5 fruit fly cellular contexts compared by ENCODE assay signal in the genomic region with DNA sequence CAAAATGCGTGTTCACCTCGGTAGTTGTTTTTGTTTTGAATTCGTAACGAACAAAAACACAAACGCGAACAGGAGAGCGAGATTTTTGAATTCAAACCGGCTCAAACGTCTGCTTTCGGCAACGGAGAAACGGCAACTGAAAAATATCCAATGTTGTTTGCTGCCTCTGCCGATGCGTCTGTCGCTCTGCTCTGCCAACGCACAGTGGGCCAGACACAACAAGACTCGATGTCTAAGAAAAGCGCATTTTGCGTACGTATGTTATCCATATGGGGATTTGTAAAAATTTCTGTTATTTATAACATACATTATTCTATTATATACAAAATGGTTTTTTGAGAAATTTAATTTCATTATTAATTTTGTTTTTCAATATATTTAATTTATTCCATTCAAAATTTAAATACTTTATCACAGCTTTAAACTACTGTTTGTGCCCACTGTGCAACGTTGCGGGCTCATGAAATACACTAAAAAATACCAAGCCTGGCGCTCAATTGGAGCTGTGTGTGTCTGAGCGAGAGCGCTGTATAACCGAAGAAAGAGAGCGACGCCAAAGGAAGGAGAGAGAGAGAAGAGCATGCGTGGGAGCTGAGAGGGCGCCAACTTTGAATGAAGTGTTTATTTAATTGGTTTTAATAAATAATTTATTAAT.
TF ChIP-seq lines count a peak whose summit lies in the region.

No protein-coding gene starts in this region.

TF ChIP-seq in whole organism, adult, 20 proteins besides CTCF, POLR2A, EP300 and RAD21 (continued from another document):
- TF ChIP-seq toe (GFP tag; optimal IDR thresholded peaks at IDR 0.05; lab: Kevin White, UChicago), result peak; percentile 89
- TF ChIP-seq Mnt (GFP tag; optimal IDR thresholded peaks at IDR 0.05; lab: Kevin White, UChicago), result peak; percentile 81
- peak; percentile 91 for TF ChIP-seq Crg-1 (GFP tag; optimal IDR thresholded peaks at IDR 0.05; lab: Kevin White, UChicago)
- TF ChIP-seq Hr96 (GFP tag; optimal IDR thresholded peaks at IDR 0.05; lab: Kevin White, UChicago), result peak; percentile 76
TF ChIP-seq in whole organism, adult: peak in this region for 19.

TF ChIP-seq in whole organism, embryonic, 481 proteins besides CTCF, POLR2A, EP300 and RAD21 (continued from another document and continues in another):
- TF ChIP-seq Dad (GFP tag; optimal IDR thresholded peaks at IDR 0.05; lab: Kevin White, UChicago), result peak; percentile 84
- TF ChIP-seq Mrtf (GFP tag; IDR thresholded peaks at IDR 0.05; lab: Robert Waterston, UW), result peak; percentile 97
- TF ChIP-seq ewg (GFP tag; optimal IDR thresholded peaks at IDR 0.05; lab: Kevin White, UChicago), result peak; percentile 98
- TF ChIP-seq CG17361 (GFP tag; IDR thresholded peaks at IDR 0.05; lab: Robert Waterston, UW), result peak; percentile 100
- TF ChIP-seq so (GFP tag; IDR thresholded peaks at IDR 0.05; lab: Robert Waterston, UW), result peak; percentile 98
- TF ChIP-seq nmo (GFP tag; optimal IDR thresholded peaks at IDR 0.05; lab: Kevin White, UChicago), result peak; percentile 99
- TF ChIP-seq MBD-R2 (GFP tag; IDR thresholded peaks at IDR 0.05; lab: Robert Waterston, UW), result peak; percentile 91
- no peak for TF ChIP-seq hkb (optimal IDR thresholded peaks at IDR 0.05; lab: Kevin White, UChicago)
- peak; percentile 98 for TF ChIP-seq hkb (GFP tag; IDR thresholded peaks at IDR 0.05; lab: Robert Waterston, UW)
- peak; percentile 83 for TF ChIP-seq CG9797 (GFP tag; optimal IDR thresholded peaks at IDR 0.05; lab: Kevin White, UChicago)
- TF ChIP-seq CG13775 (GFP tag; optimal IDR thresholded peaks at IDR 0.05; lab: Kevin White, UChicago), result peak; percentile 99
- TF ChIP-seq CG1832 (GFP tag; optimal IDR thresholded peaks at IDR 0.05; lab: Kevin White, UChicago), result peak; percentile 93
- TF ChIP-seq Side (GFP tag; optimal IDR thresholded peaks at IDR 0.05; lab: Kevin White, UChicago), result peak; percentile 53
- peak; percentile 96 for TF ChIP-seq wor (GFP tag; IDR thresholded peaks at IDR 0.05; lab: Robert Waterston, UW)
- TF ChIP-seq vvl (GFP tag; IDR thresholded peaks at IDR 0.05; lab: Robert Waterston, UW), result peak; percentile 98
- TF ChIP-seq ato (GFP tag; IDR thresholded peaks at IDR 0.05; lab: Robert Waterston, UW; ENCODE audit: partially characterized antibody), result no peak
- peak; percentile 38 for TF ChIP-seq HmgD (GFP tag; optimal IDR thresholded peaks at IDR 0.05; lab: Kevin White, UChicago)
- peak; percentile 96 for TF ChIP-seq CG10462 (GFP tag; optimal IDR thresholded peaks at IDR 0.05; lab: Kevin White, UChicago)
- TF ChIP-seq Bteb2 (GFP tag; optimal IDR thresholded peaks at IDR 0.05; lab: Kevin White, UChicago), result peak; percentile 80
- peak; percentile 98 for TF ChIP-seq CG11504 (tag; optimal IDR thresholded peaks at IDR 0.05; lab: Kevin White, UChicago)
- TF ChIP-seq MTF-1 (GFP tag; optimal IDR thresholded peaks at IDR 0.05; lab: Kevin White, UChicago; ENCODE audit: borderline replicate concordance), result peak; percentile 91
- TF ChIP-seq CG1602 (GFP tag; optimal IDR thresholded peaks at IDR 0.05; lab: Kevin White, UChicago), result peak; percentile 97
- TF ChIP-seq croc (GFP tag; conservative IDR thresholded peaks at IDR 0.05; lab: Robert Waterston, UW), result peak; percentile 97
- TF ChIP-seq CG4617 (GFP tag; optimal IDR thresholded peaks at IDR 0.05; lab: Kevin White, UChicago; ENCODE audit: borderline replicate concordance), result peak; percentile 95
- TF ChIP-seq Antp (GFP tag; optimal IDR thresholded peaks at IDR 0.05; lab: Kevin White, UChicago), result peak; percentile 86
- TF ChIP-seq dan (GFP tag; IDR thresholded peaks at IDR 0.05; lab: Robert Waterston, UW), result peak; percentile 90
- peak; percentile 98 for TF ChIP-seq CG10147 (GFP tag; optimal IDR thresholded peaks at IDR 0.05; lab: Kevin White, UChicago)
- TF ChIP-seq da (GFP tag; optimal IDR thresholded peaks at IDR 0.05; lab: Kevin White, UChicago), result peak; percentile 26
- peak; percentile 99 for TF ChIP-seq Xrp1 (GFP tag; IDR thresholded peaks at IDR 0.05; lab: Robert Waterston, UW)

TF ChIP-seq in whole organism, prepupa, 60 proteins besides CTCF, POLR2A, EP300 and RAD21 (continued from another document and continues in another):
- TF ChIP-seq Sox14 (GFP tag; optimal IDR thresholded peaks at IDR 0.05; lab: Kevin White, UChicago) (peak; percentile 90), net (GFP tag; optimal IDR thresholded peaks at IDR 0.05; lab: Kevin White, UChicago) (peak; percentile 98), OdsH (GFP tag; optimal IDR thresholded peaks at IDR 0.05; lab: Kevin White, UChicago) (peak; percentile 98), Eip78C (GFP tag; lab: Kevin White, UChicago) (peak; percentile 99), CG6792 (GFP tag; optimal IDR thresholded peaks at IDR 0.05; lab: Kevin White, UChicago) (peak; percentile 97), eg (GFP tag; IDR thresholded peaks at IDR 0.05; lab: Robert Waterston, UW) (peak; percentile 97), vri (GFP tag; optimal IDR thresholded peaks at IDR 0.05; lab: Kevin White, UChicago) (peak; percentile 91), Ets21C (GFP tag; optimal IDR thresholded peaks at IDR 0.05; lab: Kevin White, UChicago) (peak; percentile 84), CG8319 (GFP tag; optimal IDR thresholded peaks at IDR 0.05; lab: Kevin White, UChicago) (peak; percentile 94), Hr4 (GFP tag; optimal IDR thresholded peaks at IDR 0.05; lab: Kevin White, UChicago) (peak; percentile 95), CG3919 (GFP tag; optimal IDR thresholded peaks at IDR 0.05; lab: Kevin White, UChicago) (peak; percentile 97), CG15336 (GFP tag; IDR thresholded peaks at IDR 0.05; lab: Robert Waterston, UW) (peak; percentile 97), Hr39 (GFP tag; optimal IDR thresholded peaks at IDR 0.05; lab: Kevin White, UChicago) (peak; percentile 86), spab (GFP tag; optimal IDR thresholded peaks at IDR 0.05; lab: Kevin White, UChicago) (peak; percentile 99), cyc (GFP tag; optimal IDR thresholded peaks at IDR 0.05; lab: Kevin White, UChicago) (peak; percentile 90), CG6276 (GFP tag; optimal IDR thresholded peaks at IDR 0.05; lab: Kevin White, UChicago) (peak; percentile 98), fkh (GFP tag; optimal IDR thresholded peaks at IDR 0.05; lab: Kevin White, UChicago) (peak; percentile 90), Eip93F (GFP tag; optimal IDR thresholded peaks at IDR 0.05; lab: Kevin White, UChicago) (peak; percentile 78), CG34406 (GFP tag; optimal IDR thresholded peaks at IDR 0.05; lab: Kevin White, UChicago) (peak; percentile 98), Hr38 (GFP tag; optimal IDR thresholded peaks at IDR 0.05; lab: Kevin White, UChicago) (no peak), acj6 (GFP tag; optimal IDR thresholded peaks at IDR 0.05; lab: Kevin White, UChicago) (peak; percentile 97), CG11902 (GFP tag; optimal IDR thresholded peaks at IDR 0.05; lab: Kevin White, UChicago) (peak; percentile 94), CG10631 (GFP tag; optimal IDR thresholded peaks at IDR 0.05; lab: Kevin White, UChicago) (peak; percentile 98), CG6854 (GFP tag; optimal IDR thresholded peaks at IDR 0.05; lab: Kevin White, UChicago) (peak; percentile 98), svp (GFP tag; lab: Kevin White, UChicago) (peak; percentile 98), Ets96B (tag; optimal IDR thresholded peaks at IDR 0.05; lab: Kevin White, UChicago) (peak; percentile 99), CG4318 (GFP tag; optimal IDR thresholded peaks at IDR 0.05; lab: Kevin White, UChicago) (peak; percentile 97), dsx (GFP tag; optimal IDR thresholded peaks at IDR 0.05; lab: Kevin White, UChicago; ENCODE audit: poor library complexity, severe bottlenecking) (peak; percentile 97), pdm3 (GFP tag; optimal IDR thresholded peaks at IDR 0.05; lab: Kevin White, UChicago) (peak; percentile 92), fd59A (GFP tag; optimal IDR thresholded peaks at IDR 0.05; lab: Kevin White, UChicago) (peak; percentile 98), lz (GFP tag; optimal IDR thresholded peaks at IDR 0.05; lab: Kevin White, UChicago) (peak; percentile 93)

TF ChIP-seq in whole organism, pupa, 21 proteins besides CTCF, POLR2A, EP300 and RAD21 (continued from another document):
- peak; percentile 99 for TF ChIP-seq CG8159 (tag; optimal IDR thresholded peaks at IDR 0.05; lab: Kevin White, UChicago)
- TF ChIP-seq D1 (tag; optimal IDR thresholded peaks at IDR 0.05; lab: Kevin White, UChicago), result peak; percentile 99
- peak; percentile 96 for TF ChIP-seq CG13204 (GFP tag; optimal IDR thresholded peaks at IDR 0.05; lab: Kevin White, UChicago)

TF ChIP-seq in whole organism, wandering third instar larva, 38 proteins besides CTCF, POLR2A, EP300 and RAD21 (continued from another document):
- TF ChIP-seq Myc (optimal IDR thresholded peaks at IDR 0.05; lab: Kevin White, UChicago) (no peak), Jra (GFP tag; optimal IDR thresholded peaks at IDR 0.05; lab: Kevin White, UChicago) (peak; percentile 72), N (GFP tag; optimal IDR thresholded peaks at IDR 0.05; lab: Kevin White, UChicago) (no peak), rgr (GFP tag; optimal IDR thresholded peaks at IDR 0.05; lab: Kevin White, UChicago) (peak; percentile 96), GATAd (GFP tag; optimal IDR thresholded peaks at IDR 0.05; lab: Kevin White, UChicago) (peak; percentile 55), sv (GFP tag; optimal IDR thresholded peaks at IDR 0.05; lab: Kevin White, UChicago) (peak; percentile 97), Hnf4 (GFP tag; optimal IDR thresholded peaks at IDR 0.05; lab: Kevin White, UChicago) (peak; percentile 87), Hr83 (GFP tag; optimal IDR thresholded peaks at IDR 0.05; lab: Kevin White, UChicago; ENCODE audit: poor library complexity, severe bottlenecking) (peak; percentile 52), Mio (GFP tag; optimal IDR thresholded peaks at IDR 0.05; lab: Kevin White, UChicago) (peak; percentile 49), pan (optimal IDR thresholded peaks at IDR 0.05; lab: Kevin White, UChicago) (no peak), Abd-B (GFP tag; optimal IDR thresholded peaks at IDR 0.05; lab: Kevin White, UChicago) (no peak), ey (GFP tag; optimal IDR thresholded peaks at IDR 0.05; lab: Kevin White, UChicago) (peak; percentile 85), jim (GFP tag; optimal IDR thresholded peaks at IDR 0.05; lab: Kevin White, UChicago) (peak; percentile 79), Rel (GFP tag; optimal IDR thresholded peaks at IDR 0.05; lab: Kevin White, UChicago) (peak; percentile 74), Rel (tag; optimal IDR thresholded peaks at IDR 0.05; lab: Kevin White, UChicago) (peak; percentile 89), Dfd (GFP tag; optimal IDR thresholded peaks at IDR 0.05; lab: Kevin White, UChicago) (peak; percentile 31), dmrt93B (GFP tag; optimal IDR thresholded peaks at IDR 0.05; lab: Kevin White, UChicago) (peak; percentile 97), brk (GFP tag; optimal IDR thresholded peaks at IDR 0.05; lab: Kevin White, UChicago) (peak; percentile 94), OdsH (GFP tag; optimal IDR thresholded peaks at IDR 0.05; lab: Kevin White, UChicago) (peak; percentile 97), sage (GFP tag; optimal IDR thresholded peaks at IDR 0.05; lab: Kevin White, UChicago) (peak; percentile 90)
TF ChIP-seq in whole organism, wandering third instar larva: peak in this region for 31.
